Fruit fly (Drosophila melanogaster): Measurements from ENCODE around the gene Krn.

Krn gene

DNA sequence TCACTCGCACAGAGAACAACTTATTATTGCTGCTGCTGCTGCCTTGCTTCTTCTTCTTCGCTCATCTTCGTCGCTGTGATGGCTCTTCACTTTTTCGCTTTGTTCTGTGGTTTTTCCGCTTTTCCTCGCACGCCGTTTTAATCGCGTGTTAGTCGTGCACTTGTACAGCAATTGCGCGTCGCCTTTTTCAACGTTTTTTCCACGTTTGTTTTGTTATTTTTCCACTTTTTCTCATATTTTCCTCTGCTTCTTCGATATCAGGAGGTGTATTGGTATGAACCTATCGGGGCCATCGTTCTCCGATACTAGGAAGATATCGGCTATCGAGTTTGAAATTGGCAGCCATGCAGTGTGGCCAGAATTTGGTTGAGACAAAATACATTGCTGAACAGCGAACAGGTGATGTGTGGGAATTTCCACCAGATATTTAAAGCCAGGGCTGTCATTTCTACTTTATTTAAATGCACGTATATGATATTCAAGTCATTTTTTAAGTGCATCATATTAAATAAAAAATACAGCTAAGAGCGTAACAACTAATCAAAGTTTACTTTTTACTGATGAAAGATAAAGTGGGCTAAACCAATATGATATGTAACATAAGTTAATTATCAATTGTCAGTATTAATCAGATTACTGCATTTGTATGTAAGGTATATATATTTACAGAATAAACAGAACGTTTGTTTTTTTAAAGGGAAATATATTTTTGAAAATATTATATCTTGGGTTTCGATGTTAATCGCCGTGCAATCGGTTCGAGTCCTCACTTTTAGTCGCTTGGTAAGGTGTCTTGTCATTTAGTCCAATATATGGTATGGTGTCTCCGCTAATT, 15.1 kb upstream of the Krn start, which contains the start of gene Crtc:
Gene Crtc (minus strand): TSS at position 290 of the 835 bp plus-strand sequence.
- peak; percentile 60 for TF ChIP-seq bab1 (GFP tag; optimal IDR thresholded peaks at IDR 0.05)
- peak; percentile 2 for TF ChIP-seq CG12768 (GFP tag; optimal IDR thresholded peaks at IDR 0.05)
- no peak for TF ChIP-seq Crg-1 (GFP tag; optimal IDR thresholded peaks at IDR 0.05)
- no peak for TF ChIP-seq kay (GFP tag; ENCODE audit: borderline replicate concordance)
- peak; percentile 45 for TF ChIP-seq toe (GFP tag; optimal IDR thresholded peaks at IDR 0.05)
- TF ChIP-seq CG33017 (tag; optimal IDR thresholded peaks at IDR 0.05): no peak
- TF ChIP-seq CG7101 (tag; optimal IDR thresholded peaks at IDR 0.05): peak; percentile 35
- TF ChIP-seq CG14711 (tag; optimal IDR thresholded peaks at IDR 0.05): peak; percentile 76
- peak; percentile 18 for TF ChIP-seq Hr96 (GFP tag; optimal IDR thresholded peaks at IDR 0.05)
- peak; percentile 20 for TF ChIP-seq CG1620 (GFP tag; optimal IDR thresholded peaks at IDR 0.05)
- peak; percentile 11 for TF ChIP-seq Mnt (GFP tag; optimal IDR thresholded peaks at IDR 0.05)
- TF ChIP-seq ovo (GFP tag; optimal IDR thresholded peaks at IDR 0.05): peak; percentile 24
- TF ChIP-seq Clk (GFP tag; optimal IDR thresholded peaks at IDR 0.05): peak; percentile 25

DNA sequence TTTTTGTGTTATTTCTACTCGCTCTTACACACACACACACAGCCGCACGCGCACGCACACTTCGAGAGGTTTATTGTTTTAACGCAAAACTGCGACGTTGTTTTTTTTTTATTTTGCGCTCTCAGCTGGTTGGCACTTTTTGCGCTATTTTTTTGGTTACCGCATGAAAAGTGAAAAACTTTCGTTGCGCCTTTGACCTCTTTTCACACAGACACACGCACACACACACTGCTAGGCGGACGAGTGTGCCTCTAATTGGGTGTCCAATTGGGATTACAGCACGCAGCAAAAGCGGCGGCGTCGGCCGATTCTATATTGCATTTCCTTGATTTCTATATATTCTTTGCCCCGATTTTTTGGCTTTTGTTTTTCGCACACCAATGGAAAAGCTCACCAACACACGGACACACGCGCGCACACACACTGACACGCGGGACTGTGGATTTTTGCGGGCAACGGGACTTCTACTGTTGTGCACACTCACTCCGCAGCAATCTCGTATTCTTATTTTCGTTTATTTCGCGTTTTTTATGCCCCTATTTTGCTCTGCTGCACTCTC, 14.4 kb upstream of the Krn start:
- TF ChIP-seq CG12768 (GFP tag; optimal IDR thresholded peaks at IDR 0.05) (peak; percentile 4), toe (GFP tag; optimal IDR thresholded peaks at IDR 0.05) (no peak), tj (GFP tag; optimal IDR thresholded peaks at IDR 0.05) (peak; percentile 83), ovo (GFP tag; optimal IDR thresholded peaks at IDR 0.05) (peak; percentile 14)

dm6 chr3L:17667642-17668362, 13.7 kb upstream of the Krn start:
- TF ChIP-seq toe (GFP tag; optimal IDR thresholded peaks at IDR 0.05) (no peak), pad (GFP tag; optimal IDR thresholded peaks at IDR 0.05) (peak; percentile 68), kay (GFP tag; ENCODE audit: borderline replicate concordance) (peak; percentile 82)

dm6 chr3L:17665084-17665576, 11.1 kb upstream of the Krn start:
- peak; percentile 25 for TF ChIP-seq pad (GFP tag; optimal IDR thresholded peaks at IDR 0.05)
- TF ChIP-seq CG7101 (tag; optimal IDR thresholded peaks at IDR 0.05): peak; percentile 5
- peak; percentile 96 for TF ChIP-seq cic (GFP tag; optimal IDR thresholded peaks at IDR 0.05)
- TF ChIP-seq bab1 (GFP tag; optimal IDR thresholded peaks at IDR 0.05): no peak
- no peak for TF ChIP-seq CG33017 (tag; optimal IDR thresholded peaks at IDR 0.05)
- TF ChIP-seq ovo (GFP tag; optimal IDR thresholded peaks at IDR 0.05): peak; percentile 55
- peak; percentile 6 for TF ChIP-seq CG14711 (tag; optimal IDR thresholded peaks at IDR 0.05)
- peak; percentile 79 for TF ChIP-seq CG12768 (GFP tag; optimal IDR thresholded peaks at IDR 0.05)
- TF ChIP-seq Mnt (GFP tag; optimal IDR thresholded peaks at IDR 0.05): peak; percentile 66
- peak; percentile 32 for TF ChIP-seq Crg-1 (GFP tag; optimal IDR thresholded peaks at IDR 0.05)
- TF ChIP-seq CG1620 (GFP tag; optimal IDR thresholded peaks at IDR 0.05): no peak
- no peak for TF ChIP-seq cnc (optimal IDR thresholded peaks at IDR 0.05)
- peak; percentile 5 for TF ChIP-seq CG11617 (GFP tag; optimal IDR thresholded peaks at IDR 0.05)
- TF ChIP-seq toe (GFP tag; optimal IDR thresholded peaks at IDR 0.05): no peak
- TF ChIP-seq Hr96 (GFP tag; optimal IDR thresholded peaks at IDR 0.05): peak; percentile 12
- TF ChIP-seq kay (GFP tag; ENCODE audit: borderline replicate concordance): peak; percentile 52
- peak; percentile 6 for TF ChIP-seq CG5204 (GFP tag; optimal IDR thresholded peaks at IDR 0.05)
- TF ChIP-seq tj (GFP tag; optimal IDR thresholded peaks at IDR 0.05): peak; percentile 53
- TF ChIP-seq CG7045 (GFP tag; optimal IDR thresholded peaks at IDR 0.05): peak; percentile 24

dm6 chr3L:17663647-17664046, 9.6 kb upstream of the Krn start:
- no peak for TF ChIP-seq ovo (GFP tag; optimal IDR thresholded peaks at IDR 0.05)
- TF ChIP-seq CG11617 (GFP tag; optimal IDR thresholded peaks at IDR 0.05): no peak
- no peak for TF ChIP-seq CG7101 (tag; optimal IDR thresholded peaks at IDR 0.05)
- no peak for TF ChIP-seq CG7045 (GFP tag; optimal IDR thresholded peaks at IDR 0.05)

- peak; percentile 27 for TF ChIP-seq ovo (GFP tag; optimal IDR thresholded peaks at IDR 0.05)
- TF ChIP-seq CG5204 (GFP tag; optimal IDR thresholded peaks at IDR 0.05): no peak
- TF ChIP-seq pad (GFP tag; optimal IDR thresholded peaks at IDR 0.05): no peak
- TF ChIP-seq tj (GFP tag; optimal IDR thresholded peaks at IDR 0.05): no peak
- peak; percentile 66 for TF ChIP-seq Crg-1 (GFP tag; optimal IDR thresholded peaks at IDR 0.05)
- no peak for TF ChIP-seq CG7101 (tag; optimal IDR thresholded peaks at IDR 0.05)
- no peak for TF ChIP-seq Clk (GFP tag; optimal IDR thresholded peaks at IDR 0.05)
- TF ChIP-seq CG11617 (GFP tag; optimal IDR thresholded peaks at IDR 0.05): no peak
- TF ChIP-seq Hr96 (GFP tag; optimal IDR thresholded peaks at IDR 0.05): no peak
- TF ChIP-seq bab1 (GFP tag; optimal IDR thresholded peaks at IDR 0.05): no peak
- peak; percentile 11 for TF ChIP-seq Mnt (GFP tag; optimal IDR thresholded peaks at IDR 0.05)
- no peak for TF ChIP-seq toe (GFP tag; optimal IDR thresholded peaks at IDR 0.05)
- TF ChIP-seq CG1620 (GFP tag; optimal IDR thresholded peaks at IDR 0.05): no peak
- TF ChIP-seq cnc (optimal IDR thresholded peaks at IDR 0.05): no peak
- TF ChIP-seq CG33017 (tag; optimal IDR thresholded peaks at IDR 0.05): no peak
- peak; percentile 6 for TF ChIP-seq CG7045 (GFP tag; optimal IDR thresholded peaks at IDR 0.05)
- TF ChIP-seq cic (GFP tag; optimal IDR thresholded peaks at IDR 0.05): peak; percentile 88
- peak; percentile 29 for TF ChIP-seq CG12768 (GFP tag; optimal IDR thresholded peaks at IDR 0.05)
- no peak for TF ChIP-seq CG14711 (tag; optimal IDR thresholded peaks at IDR 0.05)
- no peak for TF ChIP-seq kay (GFP tag; ENCODE audit: borderline replicate concordance)
These were observed 5.1 kb upstream of the Krn start for dm6 chr3L:17659268-17659589.
